Worm (Caenorhabditis elegans) whole organism, L1 larva: ENCODE measurements around the gene C15C8.4.

Experiments used
- C16A3.4 ChIP-seq: fragments of 150-350 bp; optimal IDR thresholded peaks from 2 replicates; lab custom pipeline; 2014; ENCODE audit warnings: missing biosample characterization, missing genetic modification characterization
- F16B12.6 ChIP-seq: fragments of 150-350 bp; optimal IDR thresholded peaks from 2 replicates; lab custom pipeline; 2014; ENCODE audit warnings: missing biosample characterization, missing genetic modification characterization
- alr-1 ChIP-seq: fragments of 200-800 bp; sonication (Bioruptor generic); optimal IDR thresholded peaks from 2 replicates; lab custom pipeline; 2018; ENCODE audit warnings: borderline replicate concordance, mild to moderate bottlenecking, missing genetic modification characterization, missing compliant biosample characterization
- aly-2 ChIP-seq: fragments of 150-350 bp; optimal IDR thresholded peaks from 2 replicates; lab custom pipeline; 2014; ENCODE audit warnings: missing biosample characterization, missing genetic modification characterization
- blmp-1 ChIP-seq: fragments of 150-350 bp; optimal IDR thresholded peaks from 2 replicates; lab custom pipeline; 2014; ENCODE audit warnings: missing biosample characterization, missing genetic modification characterization
- ceh-63 ChIP-seq: fragments of 200-800 bp; sonication (Bioruptor generic); optimal IDR thresholded peaks from 2 replicates; lab custom pipeline; 2018; ENCODE audit warnings: mild to moderate bottlenecking, missing genetic modification characterization, missing compliant biosample characterization
- ceh-8 ChIP-seq: fragments of 200-800 bp; sonication (Bioruptor generic); optimal IDR thresholded peaks from 2 replicates; lab custom pipeline; 2018; ENCODE audit warnings: mild to moderate bottlenecking, missing genetic modification characterization, moderate library complexity, missing compliant biosample characterization
- ceh-82 ChIP-seq, 3 experiments: fragments of 150-350 bp in 1 of 3; sonication (generic microtip) in 2 of 3; optimal IDR thresholded peaks; 2 replicates each; lab custom pipeline; 2014 to 2017; ENCODE audit warnings: missing biosample characterization in 3 of 3, missing genetic modification characterization in 3 of 3
- ceh-90 ChIP-seq: sonication (generic microtip); optimal IDR thresholded peaks from 2 replicates; lab custom pipeline; 2016; ENCODE audit warnings: missing genetic modification characterization, missing compliant biosample characterization
- ces-1 ChIP-seq: fragments of 150-350 bp; optimal IDR thresholded peaks from 2 replicates; lab custom pipeline; 2014; ENCODE audit warnings: missing biosample characterization, missing genetic modification reagents, missing genetic modification characterization
- efl-1 ChIP-seq, 4 experiments: fragments of 150-350 bp; optimal IDR thresholded peaks in 3 of 4; peaks in 1 of 4; 1 replicate in 1 of 4; 2 replicates in 3 of 4; lab custom pipeline; 2014; ENCODE audit warnings: missing biosample characterization in 2 of 4, missing genetic modification characterization in 2 of 4, missing genetic modification reagents in 2 of 4
- efl-3 ChIP-seq: fragments of 200-800 bp; sonication (Bioruptor generic); optimal IDR thresholded peaks from 2 replicates; lab custom pipeline; 2018; ENCODE audit warnings: mild to moderate bottlenecking, missing genetic modification characterization, missing compliant biosample characterization
- egl-27 ChIP-seq, 2 experiments: fragments of 150-350 bp in 1 of 2; sonication (generic microtip); optimal IDR thresholded peaks; 3 replicates each; lab custom pipeline; 2017 to 2018; ENCODE audit warnings: missing biosample characterization in 2 of 2, missing genetic modification characterization in 2 of 2, missing genetic modification reagents in 2 of 2
- elt-2 ChIP-seq: sonication (generic microtip); optimal IDR thresholded peaks from 2 replicates; lab custom pipeline; 2016; ENCODE audit warnings: missing genetic modification characterization, mild to moderate bottlenecking, inconsistent platforms, missing compliant biosample characterization, missing genetic modification reagents
- elt-3 ChIP-seq, 6 experiments: fragments of 150-350 bp in 1 of 6; sonication (generic microtip); optimal IDR thresholded peaks; 2 replicates each; lab custom pipeline; 2017 to 2018; ENCODE audit warnings: missing biosample characterization in 6 of 6, missing genetic modification characterization in 6 of 6, inconsistent platforms in 1 of 6
- fkh-10 ChIP-seq: sonication (generic microtip); optimal IDR thresholded peaks from 2 replicates; lab custom pipeline; 2017; ENCODE audit warnings: missing biosample characterization, missing genetic modification reagents, missing genetic modification characterization
- grh-1 ChIP-seq: fragments of 200-800 bp; sonication (Bioruptor generic); IDR thresholded peaks from 2 replicates; pipeline ENCODE4 v1.3.6; 2022; ENCODE audit warnings: missing genetic modification reagents, missing genetic modification characterization, missing compliant biosample characterization
- hlh-4 ChIP-seq: sonication (generic microtip); optimal IDR thresholded peaks from 2 replicates; lab custom pipeline; 2016; ENCODE audit warnings: mild to moderate bottlenecking, missing genetic modification characterization, missing compliant biosample characterization
- irx-1 ChIP-seq: sonication (generic microtip); optimal IDR thresholded peaks from 2 replicates; lab custom pipeline; 2016; ENCODE audit warnings: missing genetic modification characterization, missing compliant biosample characterization
- isw-1 ChIP-seq: fragments of 200-800 bp; sonication (Bioruptor generic); IDR thresholded peaks from 2 replicates; pipeline ENCODE4 v1.3.6; 2022; ENCODE audit warnings: missing genetic modification characterization, missing compliant biosample characterization
- jun-1 ChIP-seq: fragments of 150-350 bp; optimal IDR thresholded peaks from 2 replicates; lab custom pipeline; 2014; ENCODE audit warnings: missing biosample characterization, missing genetic modification reagents, missing genetic modification characterization
- lin-13 ChIP-seq: fragments of 150-350 bp; optimal IDR thresholded peaks from 2 replicates; lab custom pipeline; 2014; ENCODE audit warnings: missing biosample characterization, missing genetic modification reagents, missing genetic modification characterization
- lin-14 ChIP-seq: fragments of 200-800 bp; sonication (Bioruptor generic); optimal IDR thresholded peaks from 2 replicates; lab custom pipeline; 2018; ENCODE audit warnings: mild to moderate bottlenecking, missing genetic modification characterization, moderate library complexity, missing compliant biosample characterization
- lin-15B ChIP-seq: fragments of 150-350 bp; sonication (generic microtip); optimal IDR thresholded peaks from 3 replicates; lab custom pipeline; 2014; ENCODE audit warnings: missing biosample characterization, missing genetic modification characterization
- lin-35 ChIP-seq, 2 experiments: fragments of 150-350 bp; optimal IDR thresholded peaks; 2 replicates each; lab custom pipeline; 2014; ENCODE audit warnings: missing biosample characterization in 2 of 2, missing genetic modification characterization in 2 of 2, missing genetic modification reagents in 2 of 2
- lir-3 ChIP-seq: sonication (generic microtip); optimal IDR thresholded peaks from 2 replicates; lab custom pipeline; 2016; ENCODE audit warnings: mild to moderate bottlenecking, missing genetic modification characterization, moderate library complexity, missing compliant biosample characterization; ENCODE audit not compliant: poor library complexity
- lsy-2 ChIP-seq, 2 experiments: fragments of 150-350 bp; optimal IDR thresholded peaks; 2 replicates each; lab custom pipeline; 2014; ENCODE audit warnings: missing biosample characterization in 2 of 2, missing genetic modification characterization in 2 of 2
- nhr-12 ChIP-seq: sonication (generic microtip); optimal IDR thresholded peaks from 2 replicates; lab custom pipeline; 2017; ENCODE audit warnings: missing biosample characterization, missing genetic modification characterization
- nhr-20 ChIP-seq: sonication (generic microtip); optimal IDR thresholded peaks from 2 replicates; lab custom pipeline; 2016; ENCODE audit warnings: mild to moderate bottlenecking, missing genetic modification characterization, missing compliant biosample characterization
- nhr-47 ChIP-seq: sonication (generic microtip); optimal IDR thresholded peaks from 2 replicates; lab custom pipeline; 2016; ENCODE audit warnings: mild to moderate bottlenecking, missing genetic modification characterization, moderate library complexity, missing compliant biosample characterization
- nhr-71 ChIP-seq: sonication (generic microtip); optimal IDR thresholded peaks from 2 replicates; lab custom pipeline; 2016; ENCODE audit warnings: mild to moderate bottlenecking, missing genetic modification characterization, moderate library complexity, missing compliant biosample characterization
- nhr-76 ChIP-seq: sonication (generic microtip); optimal IDR thresholded peaks from 2 replicates; lab custom pipeline; 2017; ENCODE audit warnings: missing biosample characterization, missing genetic modification characterization
- nhr-84 ChIP-seq: sonication (generic microtip); optimal IDR thresholded peaks from 2 replicates; lab custom pipeline; 2017; ENCODE audit warnings: missing biosample characterization, missing genetic modification characterization
- nhr-90 ChIP-seq: sonication (generic microtip); optimal IDR thresholded peaks from 2 replicates; lab custom pipeline; 2016; ENCODE audit warnings: mild to moderate bottlenecking, missing genetic modification characterization, missing compliant biosample characterization; ENCODE audit not compliant: poor library complexity
- pag-3 ChIP-seq: sonication (generic microtip); optimal IDR thresholded peaks from 2 replicates; lab custom pipeline; 2017; ENCODE audit warnings: missing genetic modification characterization, mild to moderate bottlenecking, missing compliant biosample characterization, antibody characterized with exemption, borderline replicate concordance; ENCODE audit not compliant: insufficient read depth
- pax-3 ChIP-seq: fragments of 200-800 bp; sonication (Bioruptor generic); optimal IDR thresholded peaks from 2 replicates; lab custom pipeline; 2018; ENCODE audit warnings: mild to moderate bottlenecking, missing genetic modification characterization, moderate library complexity, missing compliant biosample characterization
- pqm-1 ChIP-seq: sonication (generic microtip); optimal IDR thresholded peaks from 3 replicates; lab custom pipeline; 2017; ENCODE audit warnings: missing biosample characterization, missing genetic modification characterization
- skn-1 ChIP-seq: fragments of 150-350 bp; optimal IDR thresholded peaks from 2 replicates; lab custom pipeline; 2014; ENCODE audit warnings: missing biosample characterization, missing genetic modification characterization
- sox-4 ChIP-seq: sonication (generic microtip); optimal IDR thresholded peaks from 2 replicates; lab custom pipeline; 2016; ENCODE audit warnings: missing genetic modification characterization, missing compliant biosample characterization
- sptf-1 ChIP-seq: fragments of 150-350 bp; optimal IDR thresholded peaks from 2 replicates; lab custom pipeline; 2014; ENCODE audit warnings: missing biosample characterization, missing genetic modification characterization
- unc-130 ChIP-seq: fragments of 150-350 bp; optimal IDR thresholded peaks from 2 replicates; lab custom pipeline; 2017; ENCODE audit warnings: missing biosample characterization, missing genetic modification characterization, inconsistent platforms
- unc-30 ChIP-seq: sonication (generic microtip); optimal IDR thresholded peaks from 2 replicates; lab custom pipeline; 2017; ENCODE audit warnings: missing biosample characterization, missing genetic modification characterization
- xbp-1 ChIP-seq: sonication (generic microtip); optimal IDR thresholded peaks from 2 replicates; lab custom pipeline; 2016; ENCODE audit warnings: missing genetic modification characterization, missing compliant biosample characterization
- zip-4 ChIP-seq: fragments of 200-800 bp; sonication (Bioruptor generic); optimal IDR thresholded peaks from 2 replicates; lab custom pipeline; 2018; ENCODE audit warnings: mild to moderate bottlenecking, missing genetic modification characterization, moderate library complexity, missing compliant biosample characterization
- ztf-4 ChIP-seq: fragments of 150-350 bp; optimal IDR thresholded peaks from 2 replicates; lab custom pipeline; 2014; ENCODE audit warnings: missing biosample characterization, missing genetic modification characterization

C15C8.4 gene

DNA sequence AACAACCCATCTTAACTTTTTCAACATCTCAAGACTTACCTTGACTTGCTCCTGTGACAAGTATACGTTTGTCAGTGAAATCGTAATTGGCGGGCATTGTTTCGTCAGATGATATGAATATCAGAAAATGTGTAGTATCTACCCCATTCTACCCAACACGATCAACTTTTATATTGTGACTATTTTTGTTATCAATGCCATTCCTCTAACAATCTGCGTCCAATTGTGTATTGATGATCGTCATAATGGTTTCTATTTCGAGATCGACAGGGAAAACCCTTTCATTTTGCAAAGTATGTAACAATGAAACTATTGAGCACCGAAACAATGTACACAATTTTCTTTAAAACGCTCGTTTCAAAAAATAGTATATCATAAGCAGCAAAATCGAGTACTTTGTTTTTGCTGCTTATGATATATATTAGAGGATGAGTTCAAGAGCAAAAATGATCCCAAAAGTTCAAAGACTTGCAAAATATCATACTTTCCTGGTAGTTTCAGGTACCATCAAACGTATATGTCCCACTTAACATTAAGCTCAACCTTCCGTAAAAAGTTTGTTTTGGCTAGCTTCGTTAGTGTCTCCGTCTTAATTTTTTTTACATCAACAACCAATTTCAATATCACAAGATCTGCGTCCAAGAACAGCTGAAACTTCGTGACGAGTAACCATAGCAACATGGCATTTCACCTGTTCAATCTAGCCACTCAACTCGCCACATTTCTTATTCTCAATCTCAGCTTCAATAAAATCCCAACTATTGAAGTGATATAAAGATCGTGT lies 13.6 kb downstream of the C15C8.4 start, which contains the start of the genes dhs-21 and xbx-9:
dhs-21 (minus strand) TSS at position 181 of the 784 bp plus-strand sequence.
xbx-9 (plus strand) TSS at position 734 of the 784 bp plus-strand sequence.
- TF ChIP-seq unc-30 (tag; lab: Kevin White, UChicago) (no peak), C16A3.4 (no peak), pag-3 (tag; lab: Kevin White, UChicago) (no peak), lin-14 (peak; percentile 31), egl-27 (tag; optimal IDR thresholded peaks at IDR 0.05; lab: Kevin White, UChicago) (no peak), nhr-12 (tag; lab: Kevin White, UChicago) (no peak), unc-130 (no peak), skn-1 (tag; lab: Kevin White, UChicago) (no peak), ceh-63 (no peak), blmp-1 (peak; percentile 48), sptf-1 (tag; lab: Kevin White, UChicago) (no peak), nhr-71 (tag; lab: Kevin White, UChicago) (peak; percentile 35), elt-2 (tag; lab: Kevin White, UChicago) (peak; percentile 60), nhr-20 (peak; percentile 43), hlh-4 (tag; lab: Kevin White, UChicago) (no peak), lin-35 (GFP tag; optimal IDR thresholded peaks at IDR 0.05; lab: Kevin White, UChicago) (peak in 1 of 2 experiments; percentile 39), ceh-8 (GFP tag; lab: Kevin White, UChicago) (no peak), lsy-2 (tag; optimal IDR thresholded peaks at IDR 0.05; lab: Kevin White, UChicago) (peak in 1 of 2 experiments; percentile 26), nhr-47 (tag; lab: Kevin White, UChicago) (no peak), elt-3 (tag; optimal IDR thresholded peaks at IDR 0.05; lab: Kevin White, UChicago) (peak in 4 of 6 experiments; percentile 32 to 88 (median 74)), grh-1 (GFP tag; lab: Robert Waterston, UW) (no peak), ztf-4 (tag; lab: Kevin White, UChicago) (no peak), efl-3 (GFP tag; lab: Kevin White, UChicago) (no peak), jun-1 (no peak), nhr-90 (peak; percentile 7), nhr-84 (tag; lab: Kevin White, UChicago) (no peak), lin-13 (no peak), lir-3 (tag; lab: Kevin White, UChicago) (no peak), lin-15B (tag; lab: Kevin White, UChicago) (no peak), efl-1 (optimal IDR thresholded peaks at IDR 0.05; lab: Kevin White, UChicago) (no peak), efl-1 (GFP tag; optimal IDR thresholded peaks at IDR 0.05 in 1 of 2; lab: Kevin White, UChicago) (no peak), F16B12.6 (no peak), ces-1 (GFP tag; lab: Kevin White, UChicago) (no peak), xbp-1 (tag; lab: Kevin White, UChicago) (no peak), sox-4 (no peak), zip-4 (GFP tag; lab: Kevin White, UChicago) (no peak), irx-1 (no peak), ceh-82 (tag; optimal IDR thresholded peaks at IDR 0.05; lab: Kevin White, UChicago) (no peak), isw-1 (GFP tag; lab: Robert Waterston, UW) (no peak), alr-1 (tag; lab: Kevin White, UChicago) (no peak), pax-3 (tag; lab: Kevin White, UChicago) (no peak), nhr-76 (tag; lab: Kevin White, UChicago) (no peak), pqm-1 (tag; lab: Kevin White, UChicago) (no peak), ceh-90 (tag; lab: Kevin White, UChicago) (no peak), fkh-10 (GFP tag; lab: Kevin White, UChicago) (no peak), aly-2 (tag; lab: Kevin White, UChicago) (no peak)
